Fruit fly (Drosophila melanogaster) whole organism, wandering third instar larva: ENCODE results near the gene Hph.

ENCODE experiments used
- Abd-B ChIP-seq: fragments of >200 bp; optimal IDR thresholded peaks from 2 replicates; lab custom pipeline; 2017; ENCODE audit warnings: missing biosample characterization, missing genetic modification characterization
- CG9705 ChIP-seq: fragments of 200-800 bp; sonication (Bioruptor generic); optimal IDR thresholded peaks from 2 replicates; lab custom pipeline; 2018; ENCODE audit warnings: missing biosample characterization, mild to moderate bottlenecking, missing genetic modification characterization
- CrebA ChIP-seq: fragments of 200-800 bp; sonication (Bioruptor generic); optimal IDR thresholded peaks from 2 replicates; lab custom pipeline; 2016; ENCODE audit warnings: missing biosample characterization, mild to moderate bottlenecking, missing genetic modification characterization, borderline replicate concordance
- Dfd ChIP-seq: fragments of >200 bp; optimal IDR thresholded peaks from 2 replicates; lab custom pipeline; 2017; ENCODE audit warnings: missing biosample characterization, missing genetic modification characterization
- Dif ChIP-seq: fragments of 200-275, 200-300 bp; sonication (Bioruptor generic); optimal IDR thresholded peaks from 2 replicates; lab custom pipeline; 2018; ENCODE audit warnings: missing biosample characterization, missing genetic modification characterization; ENCODE audit not compliant: partially characterized antibody
- GATAd ChIP-seq: sonication (Bioruptor generic); optimal IDR thresholded peaks from 2 replicates; lab custom pipeline; 2016; ENCODE audit warnings: missing biosample characterization, missing genetic modification characterization
- HLH106 ChIP-seq: fragments of 200-800 bp; optimal IDR thresholded peaks from 3 replicates; lab custom pipeline; 2019; ENCODE audit warnings: missing biosample characterization, mild to moderate bottlenecking, missing genetic modification characterization, moderate library complexity
- Hnf4 ChIP-seq: fragments of 200-800 bp; sonication (Bioruptor generic); optimal IDR thresholded peaks from 2 replicates; lab custom pipeline; 2016; ENCODE audit warnings: missing biosample characterization, mild to moderate bottlenecking, missing genetic modification characterization
- Hr78 ChIP-seq: fragments of >200 bp; optimal IDR thresholded peaks from 2 replicates; lab custom pipeline; 2017; ENCODE audit warnings: missing biosample characterization, missing genetic modification characterization
- Hr83 ChIP-seq: fragments of 200-300 bp; sonication (Bioruptor generic); optimal IDR thresholded peaks from 2 replicates; lab custom pipeline; 2016; ENCODE audit warnings: missing biosample characterization, mild to moderate bottlenecking, missing genetic modification characterization, moderate library complexity; ENCODE audit not compliant: poor library complexity, severe bottlenecking
- Jra ChIP-seq: sonication (Bioruptor generic); optimal IDR thresholded peaks from 2 replicates; lab custom pipeline; 2016; ENCODE audit warnings: missing biosample characterization, missing genetic modification characterization
- Mio ChIP-seq: sonication (Bioruptor generic); optimal IDR thresholded peaks from 2 replicates; lab custom pipeline; 2016; ENCODE audit warnings: missing biosample characterization, missing genetic modification characterization
- Myc ChIP-seq: fragments of >200 bp; optimal IDR thresholded peaks from 2 replicates; lab custom pipeline; 2017
- N ChIP-seq: fragments of >200 bp; optimal IDR thresholded peaks from 2 replicates; lab custom pipeline; 2018; ENCODE audit warnings: missing biosample characterization, missing external identifiers, missing genetic modification characterization
- OdsH ChIP-seq: fragments of 200-800 bp; sonication (Bioruptor generic); optimal IDR thresholded peaks from 2 replicates; lab custom pipeline; 2016; ENCODE audit warnings: missing biosample characterization, mild to moderate bottlenecking, missing genetic modification characterization
- Rel ChIP-seq, 2 experiments: fragments of 200-800 bp; sonication (Bioruptor generic) in 1 of 2; optimal IDR thresholded peaks; 2 replicates in 1 of 2; 3 replicates in 1 of 2; lab custom pipeline; 2016 to 2019; ENCODE audit warnings: mild to moderate bottlenecking in 2 of 2, missing biosample characterization in 2 of 2, missing genetic modification characterization in 2 of 2, moderate library complexity in 1 of 2
- Sp1 ChIP-seq: fragments of 200-800 bp; sonication (Bioruptor generic); optimal IDR thresholded peaks from 3 replicates; lab custom pipeline; 2019; ENCODE audit warnings: missing biosample characterization, mild to moderate bottlenecking, missing genetic modification characterization, moderate library complexity
- Vsx2 ChIP-seq: fragments of 200-300, 225-300 bp; sonication (Bioruptor generic); optimal IDR thresholded peaks from 2 replicates; lab custom pipeline; 2018; ENCODE audit warnings: missing biosample characterization, missing genetic modification characterization; ENCODE audit not compliant: partially characterized antibody
- br ChIP-seq: fragments of 200-800 bp; sonication (Bioruptor generic); optimal IDR thresholded peaks from 2 replicates; lab custom pipeline; 2016; ENCODE audit warnings: missing biosample characterization, missing genetic modification characterization
- brk ChIP-seq: fragments of 200-800 bp; sonication (Bioruptor generic); optimal IDR thresholded peaks from 2 replicates; lab custom pipeline; 2016; ENCODE audit warnings: missing biosample characterization, mild to moderate bottlenecking, missing genetic modification characterization
- dmrt93B ChIP-seq: fragments of 200-800 bp; sonication (Bioruptor generic); optimal IDR thresholded peaks from 2 replicates; lab custom pipeline; 2018; ENCODE audit warnings: missing biosample characterization, mild to moderate bottlenecking, missing genetic modification characterization
- dsf ChIP-seq: sonication (Bioruptor generic); optimal IDR thresholded peaks from 2 replicates; lab custom pipeline; 2016; ENCODE audit warnings: missing biosample characterization, missing genetic modification characterization, borderline replicate concordance
- ey ChIP-seq: fragments of 200-800 bp; sonication (Bioruptor generic); optimal IDR thresholded peaks from 2 replicates; lab custom pipeline; 2016; ENCODE audit warnings: missing biosample characterization, missing genetic modification characterization
- foxo ChIP-seq, 2 experiments: fragments of 200-800 bp; sonication (Bioruptor generic); optimal IDR thresholded peaks; 2 replicates in 1 of 2; 3 replicates in 1 of 2; lab custom pipeline; 2016 to 2017; ENCODE audit warnings: missing biosample characterization in 2 of 2, missing genetic modification characterization in 2 of 2
- fru ChIP-seq: fragments of 200-800 bp; sonication (Bioruptor generic); optimal IDR thresholded peaks from 3 replicates; lab custom pipeline; 2016; ENCODE audit warnings: missing biosample characterization, mild to moderate bottlenecking, missing genetic modification characterization
- h ChIP-seq: fragments of 200-800 bp; sonication (Bioruptor generic); optimal IDR thresholded peaks from 3 replicates; lab custom pipeline; 2016; ENCODE audit warnings: missing biosample characterization, mild to moderate bottlenecking, missing genetic modification characterization
- jim ChIP-seq: fragments of 175-275, 200-325 bp; sonication (Bioruptor generic); optimal IDR thresholded peaks from 2 replicates; lab custom pipeline; 2016; ENCODE audit warnings: missing biosample characterization, mild to moderate bottlenecking, missing genetic modification characterization
- lola ChIP-seq: fragments of >200 bp; optimal IDR thresholded peaks from 2 replicates; lab custom pipeline; 2017; ENCODE audit warnings: missing biosample characterization, missing genetic modification characterization
- pan ChIP-seq: fragments of >200 bp; optimal IDR thresholded peaks from 2 replicates; lab custom pipeline; 2017
- psq ChIP-seq: fragments of 200-800 bp; sonication (Bioruptor generic); optimal IDR thresholded peaks from 3 replicates; lab custom pipeline; 2017; ENCODE audit warnings: missing biosample characterization, mild to moderate bottlenecking, missing genetic modification characterization, moderate library complexity
- rgr ChIP-seq: fragments of 200-800 bp; sonication (Bioruptor generic); optimal IDR thresholded peaks from 3 replicates; lab custom pipeline; 2016; ENCODE audit warnings: missing biosample characterization, mild to moderate bottlenecking, missing genetic modification characterization
- sage ChIP-seq: fragments of 200-800 bp; sonication (Bioruptor generic); optimal IDR thresholded peaks from 2 replicates; lab custom pipeline; 2016; ENCODE audit warnings: missing biosample characterization, mild to moderate bottlenecking, missing genetic modification characterization
- sv ChIP-seq: fragments of 200-800 bp; sonication (Bioruptor generic); optimal IDR thresholded peaks from 3 replicates; lab custom pipeline; 2016; ENCODE audit warnings: missing biosample characterization, missing genetic modification characterization
- tai ChIP-seq: sonication (Bioruptor generic); optimal IDR thresholded peaks from 2 replicates; lab custom pipeline; 2016; ENCODE audit warnings: missing biosample characterization, missing genetic modification characterization
- usp ChIP-seq: fragments of >200 bp; optimal IDR thresholded peaks from 2 replicates; lab custom pipeline; 2017; ENCODE audit warnings: missing biosample characterization, missing genetic modification characterization
- woc ChIP-seq: sonication (Bioruptor generic); optimal IDR thresholded peaks from 2 replicates; lab custom pipeline; 2016; ENCODE audit warnings: missing biosample characterization, mild to moderate bottlenecking, missing genetic modification characterization

Gene Hph

dm6 chr3R:5300620-5301019 is 43.8 kb downstream of the Hph start:
- TF ChIP-seq br (peak; percentile 18), Abd-B (GFP tag; lab: Kevin White, UChicago) (no peak), Rel (GFP tag; optimal IDR thresholded peaks at IDR 0.05; lab: Kevin White, UChicago) (no peak), Rel (tag; optimal IDR thresholded peaks at IDR 0.05; lab: Kevin White, UChicago) (peak; percentile 19), CG9705 (GFP tag; lab: Kevin White, UChicago) (no peak), foxo (GFP tag; optimal IDR thresholded peaks at IDR 0.05; lab: Kevin White, UChicago) (no peak), dmrt93B (GFP tag; lab: Kevin White, UChicago) (no peak), OdsH (GFP tag; lab: Kevin White, UChicago) (peak; percentile 5), N (GFP tag; lab: Kevin White, UChicago) (no peak), sv (GFP tag; lab: Kevin White, UChicago) (no peak), Mio (GFP tag; lab: Kevin White, UChicago) (no peak), Hnf4 (GFP tag; lab: Kevin White, UChicago) (no peak)
- TF ChIP-seq, all 38 proteins: peak for 3

- TF ChIP-seq psq (GFP tag; lab: Kevin White, UChicago) (no peak), Dif (GFP tag; lab: Kevin White, UChicago) (no peak), jim (no peak), N (GFP tag; lab: Kevin White, UChicago) (no peak), GATAd (no peak), Jra (no peak), pan (lab: Kevin White, UChicago) (no peak), h (peak; percentile 65), br (no peak), sage (no peak), lola (GFP tag; lab: Kevin White, UChicago) (no peak), dmrt93B (GFP tag; lab: Kevin White, UChicago) (no peak), tai (GFP tag; lab: Kevin White, UChicago) (no peak), Hnf4 (GFP tag; lab: Kevin White, UChicago) (no peak), CrebA (GFP tag; lab: Kevin White, UChicago) (peak; percentile 37), HLH106 (tag; lab: Kevin White, UChicago) (peak; percentile 4), usp (GFP tag; lab: Kevin White, UChicago) (no peak), OdsH (GFP tag; lab: Kevin White, UChicago) (no peak), Hr78 (GFP tag; lab: Kevin White, UChicago) (no peak), Hr83 (no peak), Abd-B (GFP tag; lab: Kevin White, UChicago) (no peak), foxo (GFP tag; optimal IDR thresholded peaks at IDR 0.05; lab: Kevin White, UChicago) (peak in 1 of 2 experiments; percentile 23), fru (peak; percentile 21), Vsx2 (GFP tag; lab: Kevin White, UChicago) (no peak), rgr (GFP tag; lab: Kevin White, UChicago) (no peak), Mio (GFP tag; lab: Kevin White, UChicago) (no peak), ey (GFP tag; lab: Kevin White, UChicago) (no peak), Sp1 (GFP tag; lab: Kevin White, UChicago) (peak; percentile 14), Myc (no peak), Rel (GFP tag; optimal IDR thresholded peaks at IDR 0.05; lab: Kevin White, UChicago) (no peak), Rel (tag; optimal IDR thresholded peaks at IDR 0.05; lab: Kevin White, UChicago) (no peak), Dfd (GFP tag; lab: Kevin White, UChicago) (no peak), woc (GFP tag; lab: Kevin White, UChicago) (no peak), brk (GFP tag; lab: Kevin White, UChicago) (no peak), dsf (GFP tag; lab: Kevin White, UChicago) (no peak)
Observed at dm6 chr3R:5301905-5302304, 45.1 kb downstream of the Hph start.

- TF ChIP-seq h (peak; percentile 47), psq (GFP tag; lab: Kevin White, UChicago) (peak; percentile 7), Abd-B (GFP tag; lab: Kevin White, UChicago) (no peak), CrebA (GFP tag; lab: Kevin White, UChicago) (no peak), Sp1 (GFP tag; lab: Kevin White, UChicago) (peak; percentile 32), Hr83 (peak; percentile 59), fru (peak; percentile 6), Jra (peak; percentile 17), Dfd (GFP tag; lab: Kevin White, UChicago) (no peak), br (peak; percentile 35), rgr (GFP tag; lab: Kevin White, UChicago) (peak; percentile 25), Hnf4 (GFP tag; lab: Kevin White, UChicago) (peak; percentile 1), Vsx2 (GFP tag; lab: Kevin White, UChicago) (no peak), foxo (GFP tag; optimal IDR thresholded peaks at IDR 0.05; lab: Kevin White, UChicago) (peak in 1 of 2 experiments; percentile 38), dsf (GFP tag; lab: Kevin White, UChicago) (no peak), OdsH (GFP tag; lab: Kevin White, UChicago) (peak; percentile 29), Rel (GFP tag; optimal IDR thresholded peaks at IDR 0.05; lab: Kevin White, UChicago) (no peak), Rel (tag; optimal IDR thresholded peaks at IDR 0.05; lab: Kevin White, UChicago) (peak; percentile 72)
- TF ChIP-seq, all 38 proteins: peak for 12
Observed at dm6 chr3R:5302939-5303777, 46.3 kb downstream of the Hph start.
